Worm (Caenorhabditis elegans) whole organism, young adult: Measurements from ENCODE around the gene hum-2.

Source experiments
- B0035.1 ChIP-seq: sonication (generic microtip); optimal IDR thresholded peaks from 2 replicates; lab custom pipeline; 2016; ENCODE audit warnings: missing genetic modification characterization, mild to moderate bottlenecking, missing compliant biosample characterization, missing genotype, missing genetic modification reagents
- C17E4.6 ChIP-seq: fragments of 200-800 bp; sonication (Bioruptor generic); IDR thresholded peaks from 2 replicates; pipeline ENCODE4 v1.3.6; 2022; ENCODE audit warnings: missing genetic modification reagents, missing genetic modification characterization, missing compliant biosample characterization
- D2030.7 ChIP-seq: fragments of 200-800 bp; sonication (Bioruptor generic); IDR thresholded peaks from 2 replicates; pipeline ENCODE4 v1.3.6; 2022; ENCODE audit warnings: missing genetic modification reagents, missing genetic modification characterization, missing compliant biosample characterization
- F33H1.4 ChIP-seq: fragments of 200-800 bp; sonication (Bioruptor generic); IDR thresholded peaks from 2 replicates; pipeline ENCODE4 v1.3.6; 2022; ENCODE audit warnings: missing genetic modification reagents, missing genetic modification characterization, missing compliant biosample characterization
- F39B2.1 ChIP-seq: fragments of 200-800 bp; sonication (Bioruptor generic); IDR thresholded peaks from 2 replicates; pipeline ENCODE4 v1.3.6; 2022; ENCODE audit warnings: missing genetic modification reagents, missing genetic modification characterization, missing compliant biosample characterization
- Y53G8AR.9 ChIP-seq: fragments of 200-800 bp; sonication (Bioruptor generic); conservative IDR thresholded peaks from 2 replicates; pipeline ENCODE4 v1.3.6; 2022; ENCODE audit warnings: missing genetic modification reagents, missing genetic modification characterization, missing compliant biosample characterization
- aptf-3 ChIP-seq: fragments of 200-800 bp; sonication (Bioruptor generic); IDR thresholded peaks from 2 replicates; pipeline ENCODE4 v1.3.6; 2022; ENCODE audit warnings: missing genetic modification characterization, missing compliant biosample characterization
- attf-6 ChIP-seq: fragments of 200-800 bp; sonication (Bioruptor generic); IDR thresholded peaks from 2 replicates; pipeline ENCODE4 v1.3.6; 2022; ENCODE audit warnings: missing genetic modification reagents, missing genetic modification characterization, missing compliant biosample characterization
- bed-2 ChIP-seq: fragments of 200-800 bp; sonication (Bioruptor generic); IDR thresholded peaks from 2 replicates; pipeline ENCODE4 v1.3.6; 2022; ENCODE audit warnings: missing genetic modification reagents, missing genetic modification characterization, missing compliant biosample characterization
- cebp-1 ChIP-seq, 2 experiments: fragments of 200-800 bp in 1 of 2; sonication (Bioruptor generic) in 1 of 2; sonication (generic microtip) in 1 of 2; IDR thresholded peaks in 1 of 2; optimal IDR thresholded peaks in 1 of 2; 2 replicates each; pipeline versions ENCODE4 v1.3.6 to Lab custom; 2017 to 2022; ENCODE audit warnings: missing compliant biosample characterization in 2 of 2, missing genetic modification characterization in 2 of 2, mild to moderate bottlenecking in 1 of 2, missing genetic modification reagents in 1 of 2, moderate library complexity in 1 of 2
- ceh-40 ChIP-seq: fragments of 200-800 bp; sonication (Bioruptor generic); IDR thresholded peaks from 2 replicates; pipeline ENCODE4 v1.3.6; 2022; ENCODE audit warnings: missing genetic modification characterization, missing compliant biosample characterization
- ceh-58 ChIP-seq: fragments of 200-800 bp; sonication (Bioruptor generic); IDR thresholded peaks from 2 replicates; pipeline ENCODE4 v1.3.6; 2022; ENCODE audit warnings: missing genetic modification characterization, missing compliant biosample characterization
- ceh-91 ChIP-seq: fragments of 200-800 bp; sonication (Bioruptor generic); IDR thresholded peaks from 2 replicates; pipeline ENCODE4 v1.3.6; 2022; ENCODE audit warnings: missing genetic modification reagents, missing genetic modification characterization, missing compliant biosample characterization
- dox-1 ChIP-seq: fragments of 200-800 bp; sonication (Bioruptor generic); IDR thresholded peaks from 2 replicates; pipeline ENCODE4 v1.3.6; 2022; ENCODE audit warnings: missing genetic modification reagents, missing genetic modification characterization, missing compliant biosample characterization
- efl-1 ChIP-seq: fragments of 150-350 bp; optimal IDR thresholded peaks from 2 replicates; lab custom pipeline; 2014; ENCODE audit warnings: missing biosample characterization, missing genetic modification reagents, missing genetic modification characterization
- egrh-3 ChIP-seq: fragments of 200-800 bp; sonication (Bioruptor generic); IDR thresholded peaks from 2 replicates; pipeline ENCODE4 v1.3.6; 2022; ENCODE audit warnings: missing genetic modification reagents, missing genetic modification characterization, missing compliant biosample characterization
- ekl-4 ChIP-seq: fragments of 200-800 bp; sonication (Bioruptor generic); IDR thresholded peaks from 2 replicates; pipeline ENCODE4 v1.3.6; 2022; ENCODE audit warnings: missing genetic modification reagents, missing genetic modification characterization, missing compliant biosample characterization
- him-1 ChIP-seq: sonication (generic microtip); optimal IDR thresholded peaks from 2 replicates; lab custom pipeline; 2016; ENCODE audit warnings: missing genotype, missing genetic modification reagents, missing genetic modification characterization, missing compliant biosample characterization
- hmg-20 ChIP-seq: fragments of 200-800 bp; sonication (Bioruptor generic); IDR thresholded peaks from 2 replicates; pipeline ENCODE4 v1.3.6; 2022; ENCODE audit warnings: missing genetic modification reagents, missing genetic modification characterization, missing compliant biosample characterization
- hsf-1 ChIP-seq: fragments of 200-800 bp; sonication (Bioruptor generic); IDR thresholded peaks from 2 replicates; pipeline ENCODE4 v1.3.6; 2022; ENCODE audit warnings: missing genetic modification reagents, missing genetic modification characterization, missing compliant biosample characterization
- lag-1 ChIP-seq: fragments of 200-800 bp; sonication (Bioruptor generic); IDR thresholded peaks from 2 replicates; pipeline ENCODE4 v1.3.6; 2022; ENCODE audit warnings: missing genetic modification reagents, missing genetic modification characterization, missing compliant biosample characterization
- lin-26 ChIP-seq: fragments of 200-800 bp; sonication (Bioruptor generic); IDR thresholded peaks from 2 replicates; pipeline ENCODE4 v1.3.6; 2022; ENCODE audit warnings: missing genetic modification reagents, missing genetic modification characterization, missing compliant biosample characterization
- lin-40 ChIP-seq: sonication (generic microtip); optimal IDR thresholded peaks from 2 replicates; lab custom pipeline; 2016; ENCODE audit warnings: missing genetic modification characterization, mild to moderate bottlenecking, missing compliant biosample characterization, missing genotype, missing genetic modification reagents
- lin-54 ChIP-seq: fragments of 200-800 bp; sonication (Bioruptor generic); optimal IDR thresholded peaks from 2 replicates; lab custom pipeline; 2018; ENCODE audit warnings: mild to moderate bottlenecking, missing genetic modification characterization, missing compliant biosample characterization
- lir-1 ChIP-seq: fragments of 200-800 bp; sonication (Bioruptor generic); conservative IDR thresholded peaks from 2 replicates; pipeline ENCODE4 v1.3.6; 2022; ENCODE audit warnings: missing genetic modification reagents, missing genetic modification characterization, missing compliant biosample characterization
- lsl-1 ChIP-seq: fragments of 200-800 bp; sonication (Bioruptor generic); optimal IDR thresholded peaks from 2 replicates; lab custom pipeline; 2018; ENCODE audit warnings: mild to moderate bottlenecking, missing genetic modification characterization, moderate library complexity, missing compliant biosample characterization
- madf-3 ChIP-seq: fragments of 200-800 bp; sonication (Bioruptor generic); IDR thresholded peaks from 2 replicates; pipeline ENCODE4 v1.3.6; 2022; ENCODE audit warnings: missing genetic modification reagents, missing genetic modification characterization, missing compliant biosample characterization
- madf-6 ChIP-seq: fragments of 200-800 bp; sonication (Bioruptor generic); IDR thresholded peaks from 2 replicates; pipeline ENCODE4 v1.3.6; 2022; ENCODE audit warnings: missing genetic modification reagents, missing genetic modification characterization, missing compliant biosample characterization
- madf-8 ChIP-seq: fragments of 200-800 bp; sonication (Bioruptor generic); conservative IDR thresholded peaks from 2 replicates; pipeline ENCODE4 v1.3.6; 2022; ENCODE audit warnings: missing genetic modification reagents, missing genetic modification characterization, missing compliant biosample characterization
- nhr-120 ChIP-seq: fragments of 200-800 bp; sonication (Bioruptor generic); IDR thresholded peaks from 2 replicates; pipeline ENCODE4 v1.3.6; 2022; ENCODE audit warnings: missing genetic modification characterization, missing compliant biosample characterization
- nhr-90 ChIP-seq: sonication (generic microtip); optimal IDR thresholded peaks from 2 replicates; lab custom pipeline; 2016; ENCODE audit warnings: missing genotype, mild to moderate bottlenecking, missing genetic modification characterization, missing compliant biosample characterization
- pbrm-1 ChIP-seq: fragments of 200-800 bp; sonication (Bioruptor generic); IDR thresholded peaks from 2 replicates; pipeline ENCODE4 v1.3.6; 2022; ENCODE audit warnings: missing genetic modification reagents, missing genetic modification characterization, missing compliant biosample characterization
- rcor-1 ChIP-seq: fragments of 200-800 bp; sonication (Bioruptor generic); IDR thresholded peaks from 2 replicates; pipeline ENCODE4 v1.3.6; 2022; ENCODE audit warnings: missing genetic modification reagents, missing genetic modification characterization, missing compliant biosample characterization
- snpc-1.1 ChIP-seq: sonication (generic microtip); optimal IDR thresholded peaks from 2 replicates; lab custom pipeline; 2017; ENCODE audit warnings: missing genetic modification characterization, mild to moderate bottlenecking, missing compliant biosample characterization, antibody characterized with exemption, moderate library complexity, missing genotype, missing genetic modification reagents; ENCODE audit not compliant: insufficient read depth
- snpc-1.3 ChIP-seq: sonication (generic microtip); optimal IDR thresholded peaks from 2 replicates; lab custom pipeline; 2017; ENCODE audit warnings: missing genetic modification characterization, mild to moderate bottlenecking, missing compliant biosample characterization, antibody characterized with exemption, moderate library complexity, missing genotype, missing genetic modification reagents; ENCODE audit not compliant: insufficient read depth
- snpc-4 ChIP-seq, 5 experiments: fragments of 150-350 bp in 1 of 5; sonication (generic microtip) in 4 of 5; optimal IDR thresholded peaks; 2 replicates each; lab custom pipeline; 2014 to 2018; ENCODE audit warnings: missing genetic modification characterization in 5 of 5, missing biosample characterization in 3 of 5, antibody characterized with exemption in 2 of 5, mild to moderate bottlenecking in 2 of 5, missing compliant biosample characterization in 2 of 5, missing genotype in 2 of 5, moderate library complexity in 2 of 5, missing genetic modification reagents in 1 of 5
- tbp1 ChIP-seq: fragments of 200-800 bp; sonication (Bioruptor generic); optimal IDR thresholded peaks from 2 replicates; lab custom pipeline; 2018; ENCODE audit warnings: mild to moderate bottlenecking, missing genetic modification characterization, missing compliant biosample characterization
- ztf-18 ChIP-seq: sonication (generic microtip); optimal IDR thresholded peaks from 2 replicates; lab custom pipeline; 2016; ENCODE audit warnings: missing genotype, mild to moderate bottlenecking, missing genetic modification characterization, missing compliant biosample characterization

hum-2 gene

ce11 chrV:9425593-9425992 is 39.6 kb downstream of the hum-2 start, which contains the start of gene F36D4.5:
Gene F36D4.5, minus strand, starts transcription at chrV:9425817.
- TF ChIP-seq aptf-3 (GFP tag; lab: Robert Waterston, UW) (no peak), cebp-1 (GFP tag; IDR thresholded peaks at IDR 0.05; lab: Robert Waterston, UW) (no peak), cebp-1 (tag; optimal IDR thresholded peaks at IDR 0.05; lab: Kevin White, UChicago) (peak; percentile 20), B0035.1 (tag; lab: Kevin White, UChicago) (no peak), tbp1 (GFP tag; lab: Kevin White, UChicago) (no peak), lir-1 (GFP tag; lab: Robert Waterston, UW) (no peak), nhr-90 (no peak)

ce11 chrV:9427075-9427474 is 41.1 kb downstream of the hum-2 start, which contains the start of gene F36D4.6:
Gene F36D4.6, minus strand, starts transcription at chrV:9427175.
- no peak for TF ChIP-seq egrh-3 (GFP tag; lab: Robert Waterston, UW)
- TF ChIP-seq lin-40 (tag; lab: Kevin White, UChicago), result no peak

- peak; percentile 92 for TF ChIP-seq hsf-1
- TF ChIP-seq, all 124 proteins: peak for 1; not testable (repeated sequence) for 123
Measured at ce11 chrV:9438629-9439028, 52.7 kb downstream of the hum-2 start.

- TF ChIP-seq madf-6 (GFP tag; lab: Robert Waterston, UW), result peak; percentile 91
- TF ChIP-seq F39B2.1 (GFP tag; lab: Robert Waterston, UW), result peak; percentile 73; the same call in 1 of the 2 replicates
- 0 out of 2 replicates have a peak, but pooled peaks have one; percentile 34 for TF ChIP-seq bed-2 (GFP tag; lab: Robert Waterston, UW)
- TF ChIP-seq attf-6 (GFP tag; lab: Robert Waterston, UW), result peak; percentile 93
- TF ChIP-seq hsf-1, result peak; percentile 94
- peak; percentile 44; the same call in 1 of the 2 replicates for TF ChIP-seq C17E4.6 (GFP tag; lab: Robert Waterston, UW)
- TF ChIP-seq F33H1.4 (GFP tag; lab: Robert Waterston, UW), result peak; percentile 70
- peak; percentile 63; the same call in 1 of the 2 replicates for TF ChIP-seq ceh-40 (GFP tag; lab: Robert Waterston, UW)
- peak; percentile 79; the same call in 1 of the 2 replicates for TF ChIP-seq lin-26
- peak; percentile 19; the same call in 1 of the 2 replicates for TF ChIP-seq egrh-3 (GFP tag; lab: Robert Waterston, UW)
- TF ChIP-seq nhr-120, result 0 out of 2 replicates have a peak, but pooled peaks have one; percentile 8
- TF ChIP-seq ekl-4 (GFP tag; lab: Robert Waterston, UW), result peak; percentile 84
- peak; percentile 86; the same call in 1 of the 2 replicates for TF ChIP-seq dox-1 (GFP tag; lab: Robert Waterston, UW)
- TF ChIP-seq ceh-58 (GFP tag; lab: Robert Waterston, UW), result 0 out of 2 replicates have a peak, but pooled peaks have one; percentile 79
- TF ChIP-seq Y53G8AR.9 (GFP tag; lab: Robert Waterston, UW), result peak; percentile 74
- peak; percentile 65; the same call in 1 of the 2 replicates for TF ChIP-seq pbrm-1 (GFP tag; lab: Robert Waterston, UW)
- peak; percentile 79 for TF ChIP-seq rcor-1
- TF ChIP-seq madf-3 (GFP tag; lab: Robert Waterston, UW), result peak; percentile 91
- 0 out of 2 replicates have a peak, but pooled peaks have one; percentile 8 for TF ChIP-seq ceh-91 (GFP tag; lab: Robert Waterston, UW)
- TF ChIP-seq hmg-20 (GFP tag; lab: Robert Waterston, UW), result peak; percentile 39; the same call in 1 of the 2 replicates
- TF ChIP-seq D2030.7 (GFP tag; lab: Robert Waterston, UW), result 0 out of 2 replicates have a peak, but pooled peaks have one; percentile 49
Measured at ce11 chrV:9439315-9440002, 53.5 kb downstream of the hum-2 start, which contains the start of gene Y54B9A.1. Gene Y54B9A.1, minus strand, starts transcription at chrV:9439549.

ce11 chrV:9440003-9440319 is 54.0 kb downstream of the hum-2 start:
- peak; percentile 1 for TF ChIP-seq snpc-1.3
- TF ChIP-seq lsl-1 (GFP tag; lab: Kevin White, UChicago), result peak; percentile 84
- TF ChIP-seq tbp1 (GFP tag; lab: Kevin White, UChicago), result peak; percentile 57
- TF ChIP-seq ztf-18, result peak; percentile 22
- TF ChIP-seq F39B2.1 (GFP tag; lab: Robert Waterston, UW), result no peak
- TF ChIP-seq him-1, result peak; percentile 36
- TF ChIP-seq lin-54 (GFP tag; lab: Kevin White, UChicago), result peak; percentile 20
- no peak for TF ChIP-seq ekl-4 (GFP tag; lab: Robert Waterston, UW)
- TF ChIP-seq efl-1 (GFP tag; lab: Kevin White, UChicago), result no peak
- peak; percentile 89 for TF ChIP-seq snpc-1.1 (tag; lab: Kevin White, UChicago)
- TF ChIP-seq snpc-4 (GFP tag; optimal IDR thresholded peaks at IDR 0.05; lab: Kevin White, UChicago), result peak; percentile 83
- TF ChIP-seq snpc-4 (tag; optimal IDR thresholded peaks at IDR 0.05; lab: Kevin White, UChicago), result peak; percentile 42 to 91 (median 76)
- TF ChIP-seq lag-1, result no peak
- 0 out of 2 replicates have a peak, but pooled peaks have one; percentile 3 for TF ChIP-seq madf-8 (GFP tag; lab: Robert Waterston, UW)
